Fruit fly (Drosophila melanogaster): ENCODE data around the gene Ugt37A3.
A peak's percentile ranks its signal among the peaks of the same experiment; 100 is the strongest.

Ugt37A3 gene

dm6 chr3R:12723759-12724158 is 19.7 kb downstream of the Ugt37A3 start:
- peak; percentile 8 for TF ChIP-seq Hnf4 (GFP tag; optimal IDR thresholded peaks at IDR 0.05)
- no peak for TF ChIP-seq dsf (GFP tag; optimal IDR thresholded peaks at IDR 0.05; ENCODE audit: borderline replicate concordance)
- TF ChIP-seq brk (GFP tag; optimal IDR thresholded peaks at IDR 0.05) = peak; percentile 71
- no peak for TF ChIP-seq dmrt93B (GFP tag; optimal IDR thresholded peaks at IDR 0.05)
- TF ChIP-seq dl (GFP tag; optimal IDR thresholded peaks at IDR 0.05; ENCODE audit: insufficient read depth in 1 of 2, partially characterized antibody in 2 of 2) = no peak
- peak; percentile 24 for TF ChIP-seq sage (GFP tag; optimal IDR thresholded peaks at IDR 0.05)
- TF ChIP-seq pan (optimal IDR thresholded peaks at IDR 0.05) = no peak
- peak; percentile 54 for TF ChIP-seq Myc (optimal IDR thresholded peaks at IDR 0.05)
- no peak for TF ChIP-seq usp (GFP tag; optimal IDR thresholded peaks at IDR 0.05)
- peak; percentile 19 for TF ChIP-seq br (GFP tag; optimal IDR thresholded peaks at IDR 0.05)
- peak; percentile 9 for TF ChIP-seq OdsH (GFP tag; optimal IDR thresholded peaks at IDR 0.05)
- TF ChIP-seq Hr83 (GFP tag; optimal IDR thresholded peaks at IDR 0.05; ENCODE audit: poor library complexity, severe bottlenecking) = peak; percentile 45
- TF ChIP-seq CrebA (GFP tag; optimal IDR thresholded peaks at IDR 0.05; ENCODE audit: borderline replicate concordance) = peak; percentile 34
- peak; percentile 16 for TF ChIP-seq rgr (GFP tag; optimal IDR thresholded peaks at IDR 0.05)
- TF ChIP-seq foxo (GFP tag; optimal IDR thresholded peaks at IDR 0.05) = peak in 1 of 2 experiments; percentile 2
- no peak for TF ChIP-seq ey (GFP tag; optimal IDR thresholded peaks at IDR 0.05)
- no peak for TF ChIP-seq N (GFP tag; optimal IDR thresholded peaks at IDR 0.05)
- no peak for TF ChIP-seq CG9705 (GFP tag; optimal IDR thresholded peaks at IDR 0.05)
- TF ChIP-seq tai (GFP tag; optimal IDR thresholded peaks at IDR 0.05) = no peak
- peak; percentile 25 for TF ChIP-seq h (GFP tag; optimal IDR thresholded peaks at IDR 0.05)

- peak; percentile 38 for TF ChIP-seq Jra (GFP tag; optimal IDR thresholded peaks at IDR 0.05)
- TF ChIP-seq usp (GFP tag; optimal IDR thresholded peaks at IDR 0.05) = no peak
- no peak for TF ChIP-seq lola (GFP tag; optimal IDR thresholded peaks at IDR 0.05)
- TF ChIP-seq woc (GFP tag; optimal IDR thresholded peaks at IDR 0.05) = peak; percentile 32
- TF ChIP-seq dmrt93B (GFP tag; optimal IDR thresholded peaks at IDR 0.05) = peak; percentile 29
- TF ChIP-seq br (GFP tag; optimal IDR thresholded peaks at IDR 0.05) = peak; percentile 17
- TF ChIP-seq tai (GFP tag; optimal IDR thresholded peaks at IDR 0.05) = no peak
- TF ChIP-seq jim (GFP tag; optimal IDR thresholded peaks at IDR 0.05) = no peak
- no peak for TF ChIP-seq N (GFP tag; optimal IDR thresholded peaks at IDR 0.05)
- TF ChIP-seq HLH106 (tag; optimal IDR thresholded peaks at IDR 0.05) = peak; percentile 80
- TF ChIP-seq Rel (GFP tag; optimal IDR thresholded peaks at IDR 0.05) = no peak
- peak; percentile 32 for TF ChIP-seq Rel (tag; optimal IDR thresholded peaks at IDR 0.05)
- no peak for TF ChIP-seq dl (GFP tag; optimal IDR thresholded peaks at IDR 0.05; ENCODE audit: insufficient read depth in 1 of 2, partially characterized antibody in 2 of 2)
- peak; percentile 51 for TF ChIP-seq rgr (GFP tag; optimal IDR thresholded peaks at IDR 0.05)
- peak; percentile 52 for TF ChIP-seq fru (GFP tag; optimal IDR thresholded peaks at IDR 0.05)
- peak; percentile 76 for TF ChIP-seq Sp1 (GFP tag; optimal IDR thresholded peaks at IDR 0.05)
- TF ChIP-seq Hnf4 (GFP tag; optimal IDR thresholded peaks at IDR 0.05) = peak; percentile 30
- TF ChIP-seq CG9705 (GFP tag; optimal IDR thresholded peaks at IDR 0.05) = peak; percentile 17
- no peak for TF ChIP-seq Hr83 (GFP tag; optimal IDR thresholded peaks at IDR 0.05; ENCODE audit: poor library complexity, severe bottlenecking)
- TF ChIP-seq psq (GFP tag; optimal IDR thresholded peaks at IDR 0.05) = peak; percentile 50
- TF ChIP-seq h (GFP tag; optimal IDR thresholded peaks at IDR 0.05) = peak; percentile 69
- TF ChIP-seq foxo (GFP tag; optimal IDR thresholded peaks at IDR 0.05) = peak in 1 of 2 experiments; percentile 69
- no peak for TF ChIP-seq Dfd (GFP tag; optimal IDR thresholded peaks at IDR 0.05)
- TF ChIP-seq OdsH (GFP tag; optimal IDR thresholded peaks at IDR 0.05) = peak; percentile 58
- TF ChIP-seq brk (GFP tag; optimal IDR thresholded peaks at IDR 0.05) = peak; percentile 18
- peak; percentile 23 for TF ChIP-seq ey (GFP tag; optimal IDR thresholded peaks at IDR 0.05)
Measured at dm6 chr3R:12722392-12722914, 21.0 kb downstream of the Ugt37A3 start, which contains the start of gene Men. Gene Men, minus strand, starts transcription at chr3R:12722442.

- TF ChIP-seq Rel (GFP tag; optimal IDR thresholded peaks at IDR 0.05) = no peak
- TF ChIP-seq Rel (tag; optimal IDR thresholded peaks at IDR 0.05) = no peak
- no peak for TF ChIP-seq Sp1 (GFP tag; optimal IDR thresholded peaks at IDR 0.05)
- TF ChIP-seq Myc (optimal IDR thresholded peaks at IDR 0.05) = no peak
- peak; percentile 14 for TF ChIP-seq Hnf4 (GFP tag; optimal IDR thresholded peaks at IDR 0.05)
- no peak for TF ChIP-seq tai (GFP tag; optimal IDR thresholded peaks at IDR 0.05)
- no peak for TF ChIP-seq psq (GFP tag; optimal IDR thresholded peaks at IDR 0.05)
- TF ChIP-seq ey (GFP tag; optimal IDR thresholded peaks at IDR 0.05) = no peak
- TF ChIP-seq sage (GFP tag; optimal IDR thresholded peaks at IDR 0.05) = no peak
- TF ChIP-seq CrebA (GFP tag; optimal IDR thresholded peaks at IDR 0.05; ENCODE audit: borderline replicate concordance) = peak; percentile 41
- no peak for TF ChIP-seq dsf (GFP tag; optimal IDR thresholded peaks at IDR 0.05; ENCODE audit: borderline replicate concordance)
- TF ChIP-seq GATAd (GFP tag; optimal IDR thresholded peaks at IDR 0.05) = no peak
- no peak for TF ChIP-seq N (GFP tag; optimal IDR thresholded peaks at IDR 0.05)
- TF ChIP-seq lola (GFP tag; optimal IDR thresholded peaks at IDR 0.05) = no peak
- TF ChIP-seq dl (GFP tag; optimal IDR thresholded peaks at IDR 0.05; ENCODE audit: insufficient read depth in 1 of 2, partially characterized antibody in 2 of 2) = no peak
- no peak for TF ChIP-seq jim (GFP tag; optimal IDR thresholded peaks at IDR 0.05)
- peak; percentile 15 for TF ChIP-seq woc (GFP tag; optimal IDR thresholded peaks at IDR 0.05)
- TF ChIP-seq Jra (GFP tag; optimal IDR thresholded peaks at IDR 0.05) = no peak
- no peak for TF ChIP-seq pan (optimal IDR thresholded peaks at IDR 0.05)
- no peak for TF ChIP-seq br (GFP tag; optimal IDR thresholded peaks at IDR 0.05)
- no peak for TF ChIP-seq h (GFP tag; optimal IDR thresholded peaks at IDR 0.05)
Measured at dm6 chr3R:12720344-12721200, 22.9 kb downstream of the Ugt37A3 start.

All from whole organism, wandering third instar larva.